Fruit fly (Drosophila melanogaster) S2 (cell line): ENCODE results near the gene CG4194.

ENCODE experiments used
- CG8478 ChIP-seq: fragments of >200 bp; optimal IDR thresholded peaks from 2 replicates; lab custom pipeline; 2018
- CTCF ChIP-seq, 2 experiments: fragments of >200 bp; optimal IDR thresholded peaks; 2 replicates each; lab custom pipeline; 2018

CG4194 gene

DNA sequence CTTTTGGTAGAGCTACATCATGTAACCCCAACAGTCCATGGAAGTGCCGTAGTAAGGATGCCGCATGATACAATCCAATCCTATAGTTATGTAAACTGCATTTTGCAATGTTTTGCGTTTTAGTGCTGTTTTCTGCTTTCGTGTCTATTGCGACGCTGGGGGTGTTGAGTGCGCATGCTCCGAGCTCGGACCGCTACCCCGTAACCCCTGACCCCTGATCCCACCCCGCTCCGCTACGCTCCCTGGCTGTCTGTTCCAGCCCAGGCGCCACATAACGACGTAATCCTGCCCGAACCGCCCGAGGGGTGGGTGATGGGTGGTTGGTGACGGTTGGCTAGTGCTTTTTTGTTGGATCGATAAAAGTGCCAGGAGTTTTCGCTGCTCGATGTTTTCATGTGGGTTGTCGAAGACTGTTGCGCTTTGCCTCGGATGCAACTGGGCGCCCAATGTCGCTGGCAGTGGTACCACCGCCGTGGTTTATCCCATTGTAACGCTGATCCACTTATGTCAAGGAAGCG lies 13.5 kb downstream of the CG4194 start:
- TF ChIP-seq CG8478 (lab: Kevin White, UChicago): no peak
- no peak for TF ChIP-seq CTCF (optimal IDR thresholded peaks at IDR 0.05; lab: Kevin White, UChicago)

DNA sequence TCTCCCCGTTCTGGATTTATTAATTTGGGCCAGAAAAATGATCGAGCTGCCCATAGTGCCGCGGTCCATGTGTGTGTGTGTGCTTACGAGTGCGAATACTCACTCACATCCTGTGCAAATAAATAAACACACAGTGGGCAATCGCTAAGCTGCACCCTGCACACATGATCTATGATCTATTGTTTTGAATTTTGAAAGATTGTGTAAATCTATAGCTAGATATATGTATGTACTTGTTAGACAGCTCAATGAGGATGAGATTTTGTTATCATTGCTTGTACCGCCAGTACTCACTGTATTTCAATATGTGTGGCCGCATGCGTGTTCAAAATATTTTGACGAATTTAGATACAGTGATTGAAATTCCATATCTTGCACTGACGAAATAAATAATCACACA lies 14.7 kb downstream of the CG4194 start:
- TF ChIP-seq CTCF (optimal IDR thresholded peaks at IDR 0.05; lab: Kevin White, UChicago) (no peak), CG8478 (lab: Kevin White, UChicago) (no peak)

DNA sequence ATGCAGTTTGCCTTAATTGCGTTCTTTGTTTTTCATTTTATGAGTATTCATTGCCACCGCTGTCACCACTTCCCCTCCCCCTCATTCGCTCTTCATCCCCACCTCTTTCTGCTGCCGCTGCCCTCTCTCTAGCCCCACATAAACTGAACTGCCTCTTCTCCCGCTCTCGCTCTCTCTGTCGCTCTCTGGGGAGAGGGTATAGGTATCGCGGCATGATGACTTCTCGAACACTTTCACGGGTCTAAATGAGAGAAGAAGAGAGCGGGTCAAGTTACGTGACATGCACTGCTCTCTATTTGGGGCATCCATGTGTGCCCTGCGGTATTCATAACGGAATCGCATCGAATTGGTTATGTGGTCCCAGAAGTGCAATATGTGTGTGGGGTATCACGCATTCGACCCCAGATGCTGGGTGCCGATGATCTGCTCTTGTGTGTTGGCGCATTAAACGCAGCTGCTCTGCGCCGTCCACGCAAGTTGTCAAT lies 15.3 kb downstream of the CG4194 start:
- TF ChIP-seq CTCF (optimal IDR thresholded peaks at IDR 0.05; lab: Kevin White, UChicago) (no peak), CG8478 (lab: Kevin White, UChicago) (no peak)

DNA sequence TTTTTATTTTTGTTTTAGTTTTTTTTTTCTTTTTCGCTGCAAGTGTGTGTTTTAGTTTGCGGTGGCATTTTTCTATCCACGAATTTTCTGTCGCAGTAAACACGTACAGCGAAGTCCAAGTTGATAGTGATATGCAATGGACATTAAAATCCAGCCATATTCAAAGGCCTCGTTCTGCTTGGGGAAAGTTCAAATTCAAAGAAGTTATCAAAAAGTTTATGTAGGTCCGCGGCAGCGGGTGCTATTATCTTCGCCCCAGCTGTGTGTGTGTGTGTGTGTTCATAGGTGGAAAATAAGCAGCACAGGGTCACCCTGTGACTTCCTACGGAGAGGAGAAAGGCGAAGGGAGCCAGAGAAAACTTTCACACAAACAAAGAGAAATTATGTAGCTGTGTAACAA lies 19.1 kb downstream of the CG4194 start:
- TF ChIP-seq CTCF (optimal IDR thresholded peaks at IDR 0.05; lab: Kevin White, UChicago) (no peak), CG8478 (lab: Kevin White, UChicago) (no peak)

DNA sequence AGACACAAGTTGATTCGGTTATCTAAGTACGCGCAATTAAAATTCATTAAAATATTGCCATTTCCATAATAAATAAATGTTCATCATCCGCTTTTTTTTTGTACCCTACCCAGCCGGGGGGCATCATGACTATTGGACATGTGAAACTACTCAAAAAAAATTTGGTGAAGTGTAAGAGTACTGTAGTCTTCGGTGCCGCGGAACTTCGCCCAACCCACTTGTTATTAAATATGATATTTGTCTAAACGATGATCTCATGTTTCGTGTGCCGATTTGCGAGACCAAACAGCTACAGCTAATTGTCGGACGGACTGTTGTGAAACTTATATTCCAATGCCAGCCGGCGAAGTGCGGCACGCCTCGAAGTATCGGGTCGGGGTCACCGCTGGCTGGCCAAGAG lies 20.4 kb downstream of the CG4194 start:
- no peak for TF ChIP-seq CTCF (optimal IDR thresholded peaks at IDR 0.05; lab: Kevin White, UChicago)
- no peak for TF ChIP-seq CG8478 (lab: Kevin White, UChicago)

DNA sequence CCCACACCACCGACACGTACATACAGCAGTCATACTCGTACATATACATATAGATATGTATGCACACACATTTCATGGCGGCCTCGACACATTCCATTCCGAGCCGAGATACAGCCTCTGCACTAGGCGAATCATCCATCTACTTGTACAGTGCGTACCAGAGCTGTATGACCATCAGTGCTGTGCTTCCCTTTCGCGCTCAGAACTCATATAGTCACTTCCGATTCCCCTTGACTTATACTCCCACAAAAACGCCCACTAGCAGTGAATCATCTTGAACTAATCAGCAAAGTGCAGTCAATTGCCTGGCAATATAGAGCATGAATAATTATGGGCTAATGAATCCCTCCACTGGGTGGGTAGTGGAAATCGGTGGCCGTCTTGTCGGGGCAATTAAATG lies 21.4 kb downstream of the CG4194 start:
- TF ChIP-seq CG8478 (lab: Kevin White, UChicago): no peak
- TF ChIP-seq CTCF (optimal IDR thresholded peaks at IDR 0.05; lab: Kevin White, UChicago): no peak

dm6 chrX:2094072-2094761 lies 25.8 kb downstream of the CG4194 start, which contains the start of gene csw:
TSS of gene csw (plus strand) at chrX:2094234.
- TF ChIP-seq CG8478 (lab: Kevin White, UChicago): no peak
- TF ChIP-seq CTCF (optimal IDR thresholded peaks at IDR 0.05; lab: Kevin White, UChicago): peak; percentile 58 to 78

dm6 chrX:2096341-2096740 lies 27.9 kb downstream of the CG4194 start:
- TF ChIP-seq CG8478 (lab: Kevin White, UChicago) (no peak), CTCF (optimal IDR thresholded peaks at IDR 0.05; lab: Kevin White, UChicago) (no peak)

DNA sequence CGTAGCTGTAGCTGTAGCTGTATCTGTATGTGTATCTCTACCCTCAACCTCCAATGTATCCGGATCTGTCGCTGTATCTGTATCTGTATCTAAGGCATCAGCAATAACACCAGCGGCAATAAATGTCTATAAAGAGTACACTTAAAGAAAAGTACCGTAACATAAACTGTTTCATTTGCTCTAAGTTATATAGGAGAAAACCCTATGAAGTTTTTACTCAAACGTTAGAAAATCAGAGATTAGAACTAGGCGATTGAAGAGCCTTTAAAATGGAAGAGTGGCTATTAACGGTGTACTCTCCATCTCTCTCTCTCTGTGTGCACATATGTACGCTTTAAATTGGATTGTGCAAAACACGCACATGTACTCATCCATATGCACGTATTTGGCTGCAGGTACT lies 29.9 kb downstream of the CG4194 start:
- TF ChIP-seq CTCF (optimal IDR thresholded peaks at IDR 0.05; lab: Kevin White, UChicago) (no peak), CG8478 (lab: Kevin White, UChicago) (no peak)

dm6 chrX:2103859-2104258 lies 35.5 kb downstream of the CG4194 start:
- TF ChIP-seq CTCF (optimal IDR thresholded peaks at IDR 0.05; lab: Kevin White, UChicago): no peak
- no peak for TF ChIP-seq CG8478 (lab: Kevin White, UChicago)

dm6 chrX:2104365-2104764 lies 36.0 kb downstream of the CG4194 start:
- TF ChIP-seq CG8478 (lab: Kevin White, UChicago) (no peak), CTCF (optimal IDR thresholded peaks at IDR 0.05; lab: Kevin White, UChicago) (no peak)

DNA sequence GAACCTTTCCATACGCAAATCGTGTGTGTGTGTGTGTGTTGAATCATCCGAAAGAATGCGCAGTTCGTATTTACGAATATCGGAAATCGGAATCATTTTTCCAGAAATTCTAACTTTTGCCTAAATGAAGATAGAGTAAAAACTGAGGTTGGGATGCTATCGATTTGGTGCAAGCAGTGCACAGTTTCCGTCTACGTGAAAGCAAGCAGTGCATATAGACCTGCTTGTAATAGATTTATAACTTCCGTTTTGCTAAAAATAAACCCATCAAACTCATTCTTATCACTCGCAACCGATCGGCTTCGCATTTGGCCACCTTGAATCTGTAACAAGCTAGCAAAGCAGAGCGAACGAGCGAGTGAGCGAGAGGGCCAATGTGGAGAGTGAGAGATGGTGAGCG lies 38.0 kb downstream of the CG4194 start:
- TF ChIP-seq CG8478 (lab: Kevin White, UChicago): no peak
- TF ChIP-seq CTCF (optimal IDR thresholded peaks at IDR 0.05; lab: Kevin White, UChicago): no peak

DNA sequence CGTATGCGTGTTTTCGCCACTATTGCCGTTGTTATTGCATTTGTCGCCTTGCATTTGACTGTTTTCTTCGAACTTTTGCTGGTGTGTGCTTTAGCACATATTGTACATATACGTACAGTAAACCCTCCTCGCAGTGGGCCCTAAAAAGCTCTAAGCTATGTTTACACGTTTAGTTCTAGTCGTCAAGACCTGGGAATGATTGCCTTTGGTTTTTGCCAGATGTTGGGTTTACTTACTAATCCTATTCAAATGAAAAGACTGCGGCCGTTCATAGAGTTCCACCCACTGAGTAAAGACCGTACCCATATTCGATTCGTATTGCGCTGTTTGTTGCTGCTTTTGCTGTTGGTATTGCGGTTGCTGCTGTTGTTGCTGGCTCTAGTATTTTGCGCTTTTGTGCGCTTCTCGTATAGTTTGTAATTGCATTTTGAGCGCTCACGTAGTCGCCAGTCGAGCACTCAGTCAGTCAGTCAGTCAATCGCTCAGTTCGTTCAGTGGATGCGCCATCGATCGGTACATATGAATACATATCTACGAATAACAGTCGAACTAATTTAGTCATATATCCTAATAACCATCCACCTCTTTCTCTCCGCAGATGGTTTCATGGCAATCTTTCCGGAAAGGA lies 39.5 kb downstream of the CG4194 start:
- TF ChIP-seq CG8478 (lab: Kevin White, UChicago): no peak
- TF ChIP-seq CTCF (optimal IDR thresholded peaks at IDR 0.05; lab: Kevin White, UChicago): no peak

DNA sequence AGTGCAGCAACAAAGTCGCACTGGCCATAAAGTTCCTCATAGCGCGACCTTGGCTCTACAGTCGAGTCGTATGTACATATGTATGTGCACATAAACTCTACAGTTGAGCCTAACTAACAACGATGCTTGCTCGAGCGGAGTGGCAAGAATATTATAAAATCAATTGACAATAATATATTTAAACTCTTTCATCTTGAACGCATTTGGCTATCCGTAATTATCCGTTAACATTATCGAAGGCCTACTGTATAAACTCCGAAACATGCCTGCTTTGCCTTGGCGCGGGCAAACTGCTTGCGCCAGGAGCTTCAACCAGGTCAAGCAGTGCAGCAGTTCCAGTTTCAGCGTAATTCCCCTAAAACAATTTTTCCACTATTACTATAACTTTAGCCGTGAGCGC lies 40.2 kb downstream of the CG4194 start:
- TF ChIP-seq CTCF (optimal IDR thresholded peaks at IDR 0.05; lab: Kevin White, UChicago) (no peak), CG8478 (lab: Kevin White, UChicago) (no peak)

dm6 chrX:2112660-2113059 lies 44.3 kb downstream of the CG4194 start:
- TF ChIP-seq CG8478 (lab: Kevin White, UChicago): no peak
- TF ChIP-seq CTCF (optimal IDR thresholded peaks at IDR 0.05; lab: Kevin White, UChicago): peak; percentile 32 to 45
